Worm (Caenorhabditis elegans) whole organism, mixed stage, embryonic: ENCODE data around the gene mec-1.

Experiments
- elt-3 ChIP-seq: fragments of 150-350 bp; optimal IDR thresholded peaks from 2 replicates; lab custom pipeline; 2014; ENCODE audit warnings: missing biosample characterization, missing genetic modification characterization
- pha-4 ChIP-seq: fragments of 150-350 bp; optimal IDR thresholded peaks from 2 replicates; lab custom pipeline; 2018; ENCODE audit warnings: missing biosample characterization, missing genetic modification reagents, missing genetic modification characterization
- snpc-4 ChIP-seq: fragments of 150-350 bp; optimal IDR thresholded peaks from 2 replicates; lab custom pipeline; 2014; ENCODE audit warnings: missing biosample characterization, missing genetic modification characterization
- unc-39 ChIP-seq: fragments of 150-350 bp; optimal IDR thresholded peaks from 2 replicates; lab custom pipeline; 2014; ENCODE audit warnings: missing biosample characterization, missing genetic modification characterization

DNA sequence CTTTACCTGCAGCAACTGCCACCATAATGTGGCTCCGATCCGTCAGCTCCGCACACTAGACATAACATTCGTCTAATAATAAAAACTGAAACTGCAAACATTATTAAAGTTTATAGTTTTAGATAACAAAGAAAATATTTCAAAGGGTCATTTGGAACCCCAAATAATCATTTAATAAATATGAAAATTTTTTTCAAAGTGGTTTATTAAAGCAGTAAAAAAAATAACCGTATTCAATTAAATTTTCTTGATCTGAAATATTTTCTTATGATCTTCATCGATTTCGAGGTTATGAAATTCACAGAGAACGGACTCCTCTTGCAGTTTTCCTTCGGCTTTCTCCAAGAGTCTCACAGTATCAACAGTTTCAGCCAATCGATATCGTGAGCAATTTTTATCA is 29.6 kb downstream of the mec-1 start, which contains the start of gene nhr-163:
- TF ChIP-seq snpc-4 (tag; lab: Kevin White, UChicago) (no peak), pha-4 (no peak), unc-39 (tag; lab: Kevin White, UChicago) (no peak), elt-3 (tag; lab: Kevin White, UChicago) (no peak)
